Worm (Caenorhabditis elegans) whole organism, L4 larva: Measurements from ENCODE around the gene str-4.
A peak's percentile ranks its signal among the peaks of the same experiment; 100 is the strongest.

Source experiments
- F26F4.8 ChIP-seq: fragments of 200-800 bp; sonication (Bioruptor generic); conservative IDR thresholded peaks from 2 replicates; pipeline ENCODE4 v1.3.6; 2022; ENCODE audit warnings: missing genetic modification characterization, missing compliant biosample characterization
- F37D6.2 ChIP-seq: sonication (generic microtip); optimal IDR thresholded peaks from 2 replicates; lab custom pipeline; 2016; ENCODE audit warnings: mild to moderate bottlenecking, missing genetic modification characterization, missing compliant biosample characterization
- Y105C5A.15 ChIP-seq: fragments of 200-800 bp; sonication (Bioruptor generic); IDR thresholded peaks from 2 replicates; pipeline ENCODE4 v1.3.6; 2022; ENCODE audit warnings: missing genetic modification characterization, missing compliant biosample characterization
- Y48G9A.11 ChIP-seq: fragments of 200-800 bp; sonication (Bioruptor generic); IDR thresholded peaks from 2 replicates; pipeline ENCODE4 v1.3.6; 2022; ENCODE audit warnings: missing genetic modification reagents, missing genetic modification characterization, missing compliant biosample characterization
- Y5F2A.4 ChIP-seq: fragments of 200-800 bp; sonication (Bioruptor generic); optimal IDR thresholded peaks from 2 replicates; lab custom pipeline; 2018; ENCODE audit warnings: mild to moderate bottlenecking, missing genetic modification characterization, missing compliant biosample characterization
- ZK337.2 ChIP-seq: fragments of 200-800 bp; sonication (Bioruptor generic); IDR thresholded peaks from 2 replicates; pipeline ENCODE4 v1.3.6; 2022; ENCODE audit warnings: missing genetic modification reagents, missing genetic modification characterization, missing compliant biosample characterization
- attf-4 ChIP-seq: sonication (generic microtip); optimal IDR thresholded peaks from 3 replicates; lab custom pipeline; 2017; ENCODE audit warnings: missing biosample characterization, missing genetic modification characterization
- ceh-20 ChIP-seq: fragments of 200-800 bp; sonication (Bioruptor generic); IDR thresholded peaks from 2 replicates; pipeline ENCODE4 v1.3.6; 2022; ENCODE audit warnings: missing genetic modification reagents, missing genetic modification characterization, missing compliant biosample characterization
- ceh-28 ChIP-seq: fragments of 150-350 bp; optimal IDR thresholded peaks from 2 replicates; lab custom pipeline; 2014; ENCODE audit warnings: missing biosample characterization, missing genetic modification reagents, missing genetic modification characterization
- ceh-32 ChIP-seq: sonication (generic microtip); optimal IDR thresholded peaks from 2 replicates; lab custom pipeline; 2016; ENCODE audit warnings: mild to moderate bottlenecking, missing genetic modification characterization, missing compliant biosample characterization; ENCODE audit not compliant: poor library complexity
- ceh-44 ChIP-seq: fragments of 200-800 bp; sonication (Bioruptor generic); IDR thresholded peaks from 2 replicates; pipeline ENCODE4 v1.3.6; 2022; ENCODE audit warnings: missing genetic modification reagents, missing genetic modification characterization, missing compliant biosample characterization
- ceh-62 ChIP-seq: sonication (generic microtip); optimal IDR thresholded peaks from 2 replicates; lab custom pipeline; 2017; ENCODE audit warnings: missing biosample characterization, missing genetic modification characterization
- ces-1 ChIP-seq: fragments of 150-350 bp; sonication (generic microtip); optimal IDR thresholded peaks from 4 replicates; lab custom pipeline; 2014; ENCODE audit warnings: missing biosample characterization, missing genetic modification reagents, missing genetic modification characterization
- cey-2 ChIP-seq: sonication (generic microtip); optimal IDR thresholded peaks from 3 replicates; lab custom pipeline; 2017; ENCODE audit warnings: missing genetic modification characterization, mild to moderate bottlenecking, missing compliant biosample characterization, antibody characterized with exemption, borderline replicate concordance; ENCODE audit not compliant: insufficient read depth
- ctbp-1 ChIP-seq: fragments of 200-800 bp; sonication (Bioruptor generic); IDR thresholded peaks from 2 replicates; pipeline ENCODE4 v1.3.6; 2022; ENCODE audit warnings: missing genetic modification reagents, missing genetic modification characterization, missing compliant biosample characterization
- daf-12 ChIP-seq: fragments of 150-350 bp; optimal IDR thresholded peaks from 2 replicates; lab custom pipeline; 2014; ENCODE audit warnings: missing biosample characterization, missing genetic modification reagents, missing genetic modification characterization
- daf-8 ChIP-seq: fragments of 200-800 bp; sonication (Bioruptor generic); IDR thresholded peaks from 2 replicates; pipeline ENCODE4 v1.3.6; 2022; ENCODE audit warnings: missing genetic modification characterization, missing compliant biosample characterization
- dmd-6 ChIP-seq: fragments of 200-800 bp; sonication (Bioruptor generic); IDR thresholded peaks from 2 replicates; pipeline ENCODE4 v1.3.6; 2022; ENCODE audit warnings: missing genetic modification reagents, missing genetic modification characterization, missing compliant biosample characterization
- dpl-1 ChIP-seq: fragments of 150-350 bp; optimal IDR thresholded peaks from 2 replicates; lab custom pipeline; 2014; ENCODE audit warnings: missing biosample characterization, missing genetic modification reagents, missing genetic modification characterization
- duxl-1 ChIP-seq: sonication (generic microtip); optimal IDR thresholded peaks from 2 replicates; lab custom pipeline; 2016; ENCODE audit warnings: mild to moderate bottlenecking, missing genetic modification characterization, moderate library complexity, missing compliant biosample characterization; ENCODE audit not compliant: poor library complexity
- fkh-10 ChIP-seq: fragments of 150-350 bp; optimal IDR thresholded peaks from 2 replicates; lab custom pipeline; 2014; ENCODE audit warnings: missing biosample characterization, missing genetic modification reagents, missing genetic modification characterization
- gei-8 ChIP-seq: fragments of 200-800 bp; sonication (Bioruptor generic); optimal IDR thresholded peaks from 2 replicates; lab custom pipeline; 2018; ENCODE audit warnings: mild to moderate bottlenecking, missing genetic modification characterization, missing compliant biosample characterization
- hlh-30 ChIP-seq: sonication (generic microtip); optimal IDR thresholded peaks from 2 replicates; lab custom pipeline; 2017; ENCODE audit warnings: antibody characterized with exemption, mild to moderate bottlenecking, missing genetic modification characterization, missing compliant biosample characterization; ENCODE audit not compliant: insufficient read depth
- hmg-1.1 ChIP-seq: fragments of 200-800 bp; sonication (Bioruptor generic); IDR thresholded peaks from 2 replicates; pipeline ENCODE4 v1.3.6; 2022; ENCODE audit warnings: missing genetic modification reagents, missing genetic modification characterization, missing compliant biosample characterization
- jun-1 ChIP-seq: fragments of 150-350 bp; optimal IDR thresholded peaks from 2 replicates; lab custom pipeline; 2014; ENCODE audit warnings: missing biosample characterization, missing genetic modification reagents, missing genetic modification characterization
- lim-7 ChIP-seq: fragments of 200-800 bp; sonication (Bioruptor generic); IDR thresholded peaks from 2 replicates; pipeline ENCODE4 v1.3.6; 2022; ENCODE audit warnings: missing genetic modification characterization, missing compliant biosample characterization
- lin-13 ChIP-seq: fragments of 150-350 bp; optimal IDR thresholded peaks from 2 replicates; lab custom pipeline; 2014; ENCODE audit warnings: missing biosample characterization, missing genetic modification reagents, missing genetic modification characterization
- lin-15B ChIP-seq: fragments of 150-350 bp; sonication (generic microtip); optimal IDR thresholded peaks from 3 replicates; lab custom pipeline; 2014; ENCODE audit warnings: missing biosample characterization, missing genetic modification characterization
- madf-5 ChIP-seq, 2 experiments: fragments of 200-800 bp; sonication (Bioruptor generic); IDR thresholded peaks; 2 replicates each; pipeline ENCODE4 v1.3.6; 2022; ENCODE audit warnings: missing compliant biosample characterization in 2 of 2, missing genetic modification characterization in 2 of 2
- madf-9 ChIP-seq: fragments of 200-800 bp; sonication (Bioruptor generic); conservative IDR thresholded peaks from 2 replicates; pipeline ENCODE4 v1.3.6; 2022; ENCODE audit warnings: missing genetic modification reagents, missing genetic modification characterization, missing compliant biosample characterization
- mdl-1 ChIP-seq, 2 experiments: fragments of 150-350 bp in 1 of 2; sonication (generic microtip) in 1 of 2; optimal IDR thresholded peaks; 2 replicates each; lab custom pipeline; 2014 to 2017; ENCODE audit warnings: missing biosample characterization in 2 of 2, missing genetic modification characterization in 2 of 2
- mdt-29 ChIP-seq: fragments of 200-800 bp; sonication (Bioruptor generic); IDR thresholded peaks from 2 replicates; pipeline ENCODE4 v1.3.6; 2022; ENCODE audit warnings: missing genetic modification reagents, missing genetic modification characterization, missing compliant biosample characterization
- mep-1 ChIP-seq: fragments of 150-350 bp; sonication (generic microtip); optimal IDR thresholded peaks from 3 replicates; lab custom pipeline; 2014; ENCODE audit warnings: missing biosample characterization, missing genetic modification characterization
- mes-2 ChIP-seq: sonication (generic microtip); optimal IDR thresholded peaks from 2 replicates; lab custom pipeline; 2016; ENCODE audit warnings: missing genotype, mild to moderate bottlenecking, missing genetic modification characterization, missing compliant biosample characterization; ENCODE audit not compliant: poor library complexity, severe bottlenecking
- nhr-10 ChIP-seq: fragments of 150-350 bp; optimal IDR thresholded peaks from 2 replicates; lab custom pipeline; 2014; ENCODE audit warnings: missing biosample characterization, missing genetic modification characterization
- nhr-102 ChIP-seq: sonication (generic microtip); optimal IDR thresholded peaks from 2 replicates; lab custom pipeline; 2016; ENCODE audit warnings: mild to moderate bottlenecking, missing genetic modification characterization, moderate library complexity, missing compliant biosample characterization
- nhr-25 ChIP-seq: sonication (generic microtip); optimal IDR thresholded peaks from 2 replicates; lab custom pipeline; 2017; ENCODE audit warnings: missing genetic modification characterization, mild to moderate bottlenecking, missing compliant biosample characterization, antibody characterized with exemption, moderate library complexity, borderline replicate concordance; ENCODE audit not compliant: insufficient read depth
- nhr-28 ChIP-seq: fragments of 150-350 bp; optimal IDR thresholded peaks from 2 replicates; lab custom pipeline; 2014; ENCODE audit warnings: missing biosample characterization, missing genetic modification characterization
- nhr-77 ChIP-seq: fragments of 150-350 bp; optimal IDR thresholded peaks from 2 replicates; lab custom pipeline; 2014; ENCODE audit warnings: missing biosample characterization, missing genetic modification characterization
- php-3 ChIP-seq: fragments of 200-800 bp; sonication (Bioruptor generic); IDR thresholded peaks from 2 replicates; pipeline ENCODE4 v1.3.6; 2022; ENCODE audit warnings: missing genetic modification reagents, missing genetic modification characterization, missing compliant biosample characterization
- saeg-2 ChIP-seq: fragments of 200-800 bp; sonication (Bioruptor generic); IDR thresholded peaks from 2 replicates; pipeline ENCODE4 v1.3.6; 2022; ENCODE audit warnings: missing genetic modification reagents, missing genetic modification characterization, missing compliant biosample characterization
- set-16 ChIP-seq: fragments of 200-800 bp; sonication (Bioruptor generic); IDR thresholded peaks from 2 replicates; pipeline ENCODE4 v1.3.6; 2022; ENCODE audit warnings: missing genetic modification reagents, missing genetic modification characterization, missing compliant biosample characterization
- skn-1 ChIP-seq: fragments of 150-350 bp; optimal IDR thresholded peaks from 2 replicates; lab custom pipeline; 2014; ENCODE audit warnings: missing biosample characterization, missing genetic modification characterization
- snpc-4 ChIP-seq: fragments of 150-350 bp; optimal IDR thresholded peaks from 2 replicates; lab custom pipeline; 2014; ENCODE audit warnings: missing biosample characterization, missing genetic modification characterization
- unc-130 ChIP-seq: sonication (generic microtip); optimal IDR thresholded peaks from 2 replicates; lab custom pipeline; 2016; ENCODE audit warnings: missing genetic modification reagents, missing genetic modification characterization, missing compliant biosample characterization
- unc-39 ChIP-seq: sonication (generic microtip); optimal IDR thresholded peaks from 2 replicates; lab custom pipeline; 2017; ENCODE audit warnings: missing biosample characterization, missing genetic modification characterization
- unc-62 ChIP-seq, 3 experiments: fragments of 150-350 bp in 1 of 3; sonication (generic microtip); optimal IDR thresholded peaks in 2 of 3; peaks in 1 of 3; 1 replicate in 1 of 3; 2 replicates in 2 of 3; lab custom pipeline; 2014 to 2017; ENCODE audit warnings: missing biosample characterization in 3 of 3, missing genetic modification characterization in 3 of 3, missing genetic modification reagents in 3 of 3, missing genotype in 1 of 3
- vab-7 ChIP-seq: fragments of 200-800 bp; sonication (Bioruptor generic); IDR thresholded peaks from 2 replicates; pipeline ENCODE4 v1.3.6; 2022; ENCODE audit warnings: missing genetic modification reagents, missing genetic modification characterization, missing compliant biosample characterization
- zag-1 ChIP-seq: fragments of 150-350 bp; optimal IDR thresholded peaks from 2 replicates; lab custom pipeline; 2014; ENCODE audit warnings: missing biosample characterization, missing genetic modification characterization
- zfp-3 ChIP-seq: fragments of 200-800 bp; sonication (Bioruptor generic); conservative IDR thresholded peaks from 2 replicates; pipeline ENCODE4 v1.3.6; 2022; ENCODE audit warnings: missing genetic modification reagents, missing genetic modification characterization, missing compliant biosample characterization
- zip-2 ChIP-seq: fragments of 150-350 bp; optimal IDR thresholded peaks from 2 replicates; lab custom pipeline; 2014; ENCODE audit warnings: missing biosample characterization, missing genetic modification characterization

The str-4 gene

DNA sequence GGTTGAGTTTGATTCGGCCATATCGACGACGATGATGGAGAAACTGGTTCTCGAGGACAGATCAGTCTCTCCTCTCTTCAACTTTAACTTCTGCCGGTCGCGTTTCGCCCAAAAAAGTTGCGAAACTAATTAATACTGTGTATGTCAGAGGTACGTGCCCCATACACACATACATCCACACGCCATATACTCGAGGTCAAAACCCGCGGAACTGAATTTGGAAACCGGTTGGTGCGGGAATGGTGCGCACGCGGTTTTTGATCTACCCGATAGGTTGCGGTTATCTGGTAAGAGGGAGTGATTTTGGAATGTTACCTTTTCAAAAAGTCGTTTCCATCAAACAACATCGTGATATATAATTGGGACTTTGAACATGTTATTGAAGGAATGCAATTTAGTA is 40.6 kb upstream of the str-4 start, which contains the start of gene ifbp-1:
ifbp-1 (minus strand) TSS at position 85 of the 400 bp plus-strand sequence.
- TF ChIP-seq nhr-10 (peak; percentile 14), dpl-1 (no peak), vab-7 (GFP tag; lab: Robert Waterston, UW) (no peak), unc-39 (tag; lab: Kevin White, UChicago) (no peak), fkh-10 (GFP tag; lab: Kevin White, UChicago) (no peak), lin-15B (no peak), gei-8 (GFP tag; lab: Kevin White, UChicago) (no peak), skn-1 (tag; lab: Kevin White, UChicago) (no peak), ZK337.2 (no peak), daf-8 (GFP tag; lab: Robert Waterston, UW) (no peak), F26F4.8 (GFP tag; lab: Robert Waterston, UW) (no peak), cey-2 (tag; lab: Kevin White, UChicago) (peak; percentile 73), jun-1 (tag; lab: Kevin White, UChicago) (no peak), nhr-25 (tag; lab: Kevin White, UChicago) (peak; percentile 79), mep-1 (peak; percentile 64), madf-5 (GFP tag; IDR thresholded peaks at IDR 0.05; lab: Robert Waterston, UW) (no peak), zip-2 (tag; lab: Kevin White, UChicago) (no peak), unc-130 (no peak), nhr-77 (tag; lab: Kevin White, UChicago) (no peak), hlh-30 (tag; lab: Kevin White, UChicago) (peak; percentile 74), saeg-2 (GFP tag; lab: Robert Waterston, UW) (no peak), ceh-32 (tag; lab: Kevin White, UChicago) (no peak), ceh-44 (no peak), lin-13 (GFP tag; lab: Kevin White, UChicago) (no peak), ceh-20 (GFP tag; lab: Robert Waterston, UW) (no peak), F37D6.2 (tag; lab: Kevin White, UChicago) (no peak), nhr-28 (tag; lab: Kevin White, UChicago) (peak; percentile 85), madf-9 (GFP tag; lab: Robert Waterston, UW) (0 out of 2 replicates have a peak, but pooled peaks have one; percentile 10), ceh-28 (no peak), mes-2 (tag; lab: Kevin White, UChicago) (no peak), attf-4 (tag; lab: Kevin White, UChicago) (no peak), php-3 (no peak), zag-1 (tag; lab: Kevin White, UChicago) (no peak), ces-1 (GFP tag; lab: Kevin White, UChicago) (no peak), ceh-62 (tag; lab: Kevin White, UChicago) (no peak), hmg-1.1 (GFP tag; lab: Robert Waterston, UW) (no peak), mdl-1 (tag; optimal IDR thresholded peaks at IDR 0.05; lab: Kevin White, UChicago) (peak in 1 of 2 experiments; percentile 76), set-16 (GFP tag; lab: Robert Waterston, UW) (0 out of 2 replicates have a peak, but pooled peaks have one; percentile 6), duxl-1 (tag; lab: Kevin White, UChicago) (no peak), snpc-4 (tag; lab: Kevin White, UChicago) (no peak), Y105C5A.15 (GFP tag; lab: Robert Waterston, UW) (no peak), dmd-6 (peak; percentile 24; the same call in 1 of the 2 replicates), Y5F2A.4 (no peak), lim-7 (no peak), ctbp-1 (no peak), nhr-102 (tag; lab: Kevin White, UChicago) (no peak), zfp-3 (GFP tag; lab: Robert Waterston, UW) (no peak), daf-12 (tag; lab: Kevin White, UChicago) (no peak), unc-62 (GFP tag; optimal IDR thresholded peaks at IDR 0.05 in 1 of 2; lab: Kevin White, UChicago) (no peak), unc-62 (tag; optimal IDR thresholded peaks at IDR 0.05; lab: Kevin White, UChicago) (no peak), Y48G9A.11 (GFP tag; lab: Robert Waterston, UW) (no peak), mdt-29 (GFP tag; lab: Robert Waterston, UW) (no peak)
